Fruit fly (Drosophila melanogaster): Measurements from ENCODE around the gene CG42327.

DNA sequence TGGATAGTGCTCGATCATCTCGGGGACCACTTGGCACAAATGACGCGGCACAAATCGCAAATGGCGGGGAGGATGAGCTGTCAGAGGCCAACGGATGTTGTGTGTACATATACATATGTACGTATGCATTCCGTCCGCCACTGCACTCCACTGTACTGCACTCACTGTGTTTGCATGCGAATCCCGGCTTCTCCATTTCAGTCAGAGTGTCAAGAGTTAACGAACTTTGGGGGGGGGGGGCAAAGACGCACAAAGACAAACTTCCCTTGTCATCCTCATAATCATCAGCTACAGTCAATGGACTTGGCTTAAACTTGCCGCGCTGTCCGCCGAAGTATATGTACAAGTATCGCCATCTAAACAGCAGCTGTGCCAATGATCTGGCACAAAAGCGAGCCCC lies 41.8 kb upstream of the CG42327 start:
- TF ChIP-seq Hr96 (GFP tag; optimal IDR thresholded peaks at IDR 0.05) (no peak), Mnt (GFP tag; optimal IDR thresholded peaks at IDR 0.05) (no peak), kay (GFP tag; ENCODE audit: borderline replicate concordance) (no peak), pad (GFP tag; optimal IDR thresholded peaks at IDR 0.05) (no peak), CG5204 (GFP tag; optimal IDR thresholded peaks at IDR 0.05) (no peak), CG11617 (GFP tag; optimal IDR thresholded peaks at IDR 0.05) (no peak)

All from whole organism, adult.